Worm (Caenorhabditis elegans): ENCODE data around the gene cnd-1.

Gene cnd-1

ce11 chrIII:5280228-5280627 lies 35.8 kb upstream of the cnd-1 start:
- TF ChIP-seq lsl-1 (GFP tag; optimal IDR thresholded peaks at IDR 0.05) (no peak), hmg-1.2 (GFP tag; IDR thresholded peaks at IDR 0.05) (peak; percentile 90)

ce11 chrIII:5277740-5278139 lies 33.3 kb upstream of the cnd-1 start, which contains the start of gene clk-1:
clk-1 (plus strand) TSS chrIII:5277894.
- TF ChIP-seq nfyb-1 (GFP tag; IDR thresholded peaks at IDR 0.05) (0 out of 2 replicates have a peak, but pooled peaks have one; percentile 8), lin-26 (GFP tag; IDR thresholded peaks at IDR 0.05) (no peak), hsf-1 (GFP tag; IDR thresholded peaks at IDR 0.05) (0 out of 2 replicates have a peak, but pooled peaks have one; percentile 55), madf-6 (GFP tag; IDR thresholded peaks at IDR 0.05) (peak; percentile 24; the same call in 1 of the 2 replicates), Y56A3A.18 (GFP tag; IDR thresholded peaks at IDR 0.05) (no peak), egl-44 (GFP tag; IDR thresholded peaks at IDR 0.05) (no peak), F22D6.2 (tag; optimal IDR thresholded peaks at IDR 0.05) (no peak), ekl-4 (GFP tag; IDR thresholded peaks at IDR 0.05) (0 out of 2 replicates have a peak, but pooled peaks have one; percentile 33), gei-17 (GFP tag; optimal IDR thresholded peaks at IDR 0.05) (no peak), F52B5.7 (tag; optimal IDR thresholded peaks at IDR 0.05) (peak; percentile 6), nhr-120 (GFP tag; IDR thresholded peaks at IDR 0.05) (no peak), cebp-1 (GFP tag; IDR thresholded peaks at IDR 0.05) (no peak), cebp-1 (tag; optimal IDR thresholded peaks at IDR 0.05) (no peak), ztf-22 (GFP tag; optimal IDR thresholded peaks at IDR 0.05) (no peak), dox-1 (GFP tag; IDR thresholded peaks at IDR 0.05) (no peak), lag-1 (GFP tag; IDR thresholded peaks at IDR 0.05) (no peak), ccch-3 (GFP tag; optimal IDR thresholded peaks at IDR 0.05) (no peak), efl-1 (GFP tag; optimal IDR thresholded peaks at IDR 0.05) (no peak), let-607 (tag; optimal IDR thresholded peaks at IDR 0.05) (no peak), tlf-1 (GFP tag; optimal IDR thresholded peaks at IDR 0.05) (no peak), dpff-1 (tag; optimal IDR thresholded peaks at IDR 0.05) (peak; percentile 4)

ce11 chrIII:5274715-5275355 lies 30.4 kb upstream of the cnd-1 start, which contains the start of the genes daf-41 and toc-1:
daf-41 (minus strand) TSS chrIII:5274765.
toc-1 (plus strand) TSS chrIII:5275251.
- TF ChIP-seq F22D6.2 (tag; optimal IDR thresholded peaks at IDR 0.05) (no peak), mes-4 (tag; optimal IDR thresholded peaks at IDR 0.05) (no peak), attf-5 (GFP tag; optimal IDR thresholded peaks at IDR 0.05) (no peak), hlh-26 (GFP tag; conservative IDR thresholded peaks at IDR 0.05) (no peak), nhr-27 (tag; optimal IDR thresholded peaks at IDR 0.05) (no peak), rpc-1 (optimal IDR thresholded peaks at IDR 0.05) (no peak), rpc-1 (tag; optimal IDR thresholded peaks at IDR 0.05) (no peak), hsf-1 (GFP tag; IDR thresholded peaks at IDR 0.05) (peak; percentile 83), die-1 (tag; optimal IDR thresholded peaks at IDR 0.05) (no peak), pha-4 (tag; optimal IDR thresholded peaks at IDR 0.05) (no peak), dox-1 (GFP tag; IDR thresholded peaks at IDR 0.05) (peak; percentile 15; the same call in 1 of the 2 replicates), rec-8 (tag; optimal IDR thresholded peaks at IDR 0.05) (no peak), hmg-20 (GFP tag; IDR thresholded peaks at IDR 0.05) (no peak), F33H1.4 (GFP tag; IDR thresholded peaks at IDR 0.05) (peak; percentile 80), lin-54 (GFP tag; optimal IDR thresholded peaks at IDR 0.05) (peak; percentile 39), Y56A3A.18 (GFP tag; IDR thresholded peaks at IDR 0.05) (no peak), let-607 (tag; optimal IDR thresholded peaks at IDR 0.05) (peak; percentile 77 to 86)
